Fruit fly (Drosophila melanogaster): ENCODE results near the gene Yod1.

dm6 chr3L:5129199-5129598, 4.5 kb upstream of the Yod1 start, which contains the start of gene CG4597:
- TF ChIP-seq CG9139 (GFP tag; optimal IDR thresholded peaks at IDR 0.05) = no peak
- no peak for TF ChIP-seq CG7368 (GFP tag; optimal IDR thresholded peaks at IDR 0.05)
- TF ChIP-seq Hr39 (GFP tag; optimal IDR thresholded peaks at IDR 0.05) = no peak
- TF ChIP-seq Sox14 (GFP tag; optimal IDR thresholded peaks at IDR 0.05) = no peak
- TF ChIP-seq spab (GFP tag; optimal IDR thresholded peaks at IDR 0.05) = no peak
- no peak for TF ChIP-seq eg (GFP tag; IDR thresholded peaks at IDR 0.05)
- no peak for TF ChIP-seq Blimp-1 (GFP tag; optimal IDR thresholded peaks at IDR 0.05)
- no peak for TF ChIP-seq esn (GFP tag; optimal IDR thresholded peaks at IDR 0.05)
- no peak for TF ChIP-seq cyc (GFP tag; optimal IDR thresholded peaks at IDR 0.05)
- no peak for TF ChIP-seq Ets21C (GFP tag; optimal IDR thresholded peaks at IDR 0.05)
- no peak for TF ChIP-seq lz (GFP tag; optimal IDR thresholded peaks at IDR 0.05)
- TF ChIP-seq CG34406 (GFP tag; optimal IDR thresholded peaks at IDR 0.05) = no peak
